Worm (Caenorhabditis elegans) whole organism, L2 larva: Measurements from ENCODE around the gene F46H5.5.

ENCODE experiments used
- C34F6.9 ChIP-seq: fragments of 150-350 bp; optimal IDR thresholded peaks from 2 replicates; lab custom pipeline; 2014; ENCODE audit warnings: missing biosample characterization, missing genetic modification characterization
- F13H6.1 ChIP-seq: sonication (generic microtip); optimal IDR thresholded peaks from 2 replicates; lab custom pipeline; 2016; ENCODE audit warnings: missing genetic modification characterization, missing compliant biosample characterization
- Y55F3AM.14 ChIP-seq: fragments of 200-800 bp; sonication (Bioruptor generic); optimal IDR thresholded peaks from 2 replicates; lab custom pipeline; 2018; ENCODE audit warnings: mild to moderate bottlenecking, missing genetic modification characterization, missing compliant biosample characterization
- alr-1 ChIP-seq: fragments of 150-350 bp; optimal IDR thresholded peaks from 2 replicates; lab custom pipeline; 2014; ENCODE audit warnings: missing biosample characterization, missing genetic modification characterization
- aly-2 ChIP-seq: fragments of 150-350 bp; optimal IDR thresholded peaks from 2 replicates; lab custom pipeline; 2014; ENCODE audit warnings: missing biosample characterization, missing genetic modification characterization
- ama-1 ChIP-seq: fragments of 150-350 bp; optimal IDR thresholded peaks from 2 replicates; lab custom pipeline; 2018; ENCODE audit warnings: inconsistent platforms
- blmp-1 ChIP-seq: sonication (generic microtip); optimal IDR thresholded peaks from 2 replicates; lab custom pipeline; 2017; ENCODE audit warnings: missing genetic modification characterization, mild to moderate bottlenecking, missing compliant biosample characterization, antibody characterized with exemption, moderate library complexity; ENCODE audit not compliant: insufficient read depth
- ceh-16 ChIP-seq: fragments of 150-350 bp; optimal IDR thresholded peaks from 2 replicates; lab custom pipeline; 2014; ENCODE audit warnings: missing biosample characterization, missing genetic modification characterization
- ceh-82 ChIP-seq: fragments of 150-350 bp; optimal IDR thresholded peaks from 2 replicates; lab custom pipeline; 2014; ENCODE audit warnings: missing biosample characterization, missing genetic modification characterization
- crh-2 ChIP-seq: sonication (generic microtip); optimal IDR thresholded peaks from 2 replicates; lab custom pipeline; 2017; ENCODE audit warnings: missing biosample characterization, missing genetic modification characterization
- egl-27 ChIP-seq: sonication (generic microtip); optimal IDR thresholded peaks from 3 replicates; lab custom pipeline; 2017; ENCODE audit warnings: missing biosample characterization, missing genetic modification reagents, missing genetic modification characterization
- elt-1 ChIP-seq: fragments of 150-350 bp; optimal IDR thresholded peaks from 2 replicates; lab custom pipeline; 2014; ENCODE audit warnings: missing biosample characterization, missing genetic modification characterization
- elt-3 ChIP-seq: sonication (generic microtip); optimal IDR thresholded peaks from 2 replicates; lab custom pipeline; 2017; ENCODE audit warnings: missing biosample characterization, missing genetic modification characterization
- fos-1 ChIP-seq: fragments of 150-350 bp; optimal IDR thresholded peaks from 2 replicates; lab custom pipeline; 2014; ENCODE audit warnings: missing biosample characterization, missing genetic modification characterization
- lin-11 ChIP-seq: fragments of 150-350 bp; sonication (generic microtip); optimal IDR thresholded peaks from 2 replicates; lab custom pipeline; 2014; ENCODE audit warnings: missing biosample characterization, missing genetic modification characterization, inconsistent platforms, mixed read lengths
- lin-13 ChIP-seq: fragments of 150-350 bp; optimal IDR thresholded peaks from 2 replicates; lab custom pipeline; 2014; ENCODE audit warnings: missing biosample characterization, missing genetic modification reagents, missing genetic modification characterization
- lsy-2 ChIP-seq, 2 experiments: fragments of 150-350 bp in 1 of 2; sonication (generic microtip) in 1 of 2; optimal IDR thresholded peaks; 2 replicates each; lab custom pipeline; 2014 to 2017; ENCODE audit warnings: missing biosample characterization in 2 of 2, missing genetic modification characterization in 2 of 2
- mab-5 ChIP-seq: fragments of 150-350 bp; optimal IDR thresholded peaks from 2 replicates; lab custom pipeline; 2014; ENCODE audit warnings: missing biosample characterization, missing genetic modification characterization
- mbf-1 ChIP-seq: sonication (generic microtip); optimal IDR thresholded peaks from 2 replicates; lab custom pipeline; 2017; ENCODE audit warnings: missing biosample characterization, missing genetic modification characterization
- mdl-1 ChIP-seq, 2 experiments: fragments of 150-350 bp in 1 of 2; sonication (generic microtip) in 1 of 2; optimal IDR thresholded peaks; 2 replicates each; lab custom pipeline; 2017; ENCODE audit warnings: missing biosample characterization in 2 of 2, missing genetic modification characterization in 2 of 2
- nhr-11 ChIP-seq: fragments of 150-350 bp; optimal IDR thresholded peaks from 2 replicates; lab custom pipeline; 2014; ENCODE audit warnings: missing biosample characterization, missing genetic modification characterization
- nhr-129 ChIP-seq: fragments of 150-350 bp; optimal IDR thresholded peaks from 2 replicates; lab custom pipeline; 2014; ENCODE audit warnings: missing biosample characterization, missing genetic modification characterization
- nhr-21 ChIP-seq: fragments of 150-350 bp; optimal IDR thresholded peaks from 2 replicates; lab custom pipeline; 2014; ENCODE audit warnings: missing biosample characterization, missing genetic modification characterization
- nhr-25 ChIP-seq: fragments of 150-350 bp; sonication (generic microtip); optimal IDR thresholded peaks from 3 replicates; lab custom pipeline; 2014; ENCODE audit warnings: missing biosample characterization, missing genetic modification characterization
- nhr-6 ChIP-seq: fragments of 150-350 bp; optimal IDR thresholded peaks from 2 replicates; lab custom pipeline; 2014; ENCODE audit warnings: missing biosample characterization, missing genetic modification characterization
- nhr-77 ChIP-seq: fragments of 150-350 bp; optimal IDR thresholded peaks from 2 replicates; lab custom pipeline; 2014; ENCODE audit warnings: missing biosample characterization, missing genetic modification characterization
- peb-1 ChIP-seq: fragments of 150-350 bp; optimal IDR thresholded peaks from 2 replicates; lab custom pipeline; 2014; ENCODE audit warnings: missing biosample characterization, missing genetic modification characterization
- sem-4 ChIP-seq: fragments of 150-350 bp; optimal IDR thresholded peaks from 2 replicates; lab custom pipeline; 2014; ENCODE audit warnings: missing biosample characterization, missing genetic modification reagents, missing genetic modification characterization
- sma-3 ChIP-seq: sonication (generic microtip); optimal IDR thresholded peaks from 2 replicates; lab custom pipeline; 2016; ENCODE audit warnings: missing genetic modification reagents, missing genetic modification characterization, missing compliant biosample characterization
- sma-9 ChIP-seq, 2 experiments: fragments of 150-350 bp in 1 of 2; sonication (generic microtip) in 1 of 2; optimal IDR thresholded peaks; 2 replicates each; lab custom pipeline; 2014 to 2016; ENCODE audit warnings: missing genetic modification characterization in 2 of 2, mild to moderate bottlenecking in 1 of 2, missing biosample characterization in 1 of 2, missing compliant biosample characterization in 1 of 2, missing genetic modification reagents in 1 of 2, moderate library complexity in 1 of 2
- snpc-4 ChIP-seq: fragments of 150-350 bp; optimal IDR thresholded peaks from 2 replicates; lab custom pipeline; 2014; ENCODE audit warnings: missing biosample characterization, missing genetic modification characterization
- unc-39 ChIP-seq: fragments of 150-350 bp; optimal IDR thresholded peaks from 2 replicates; lab custom pipeline; 2014; ENCODE audit warnings: missing biosample characterization, missing genetic modification characterization
- unc-62 ChIP-seq: fragments of 150-350 bp; optimal IDR thresholded peaks from 2 replicates; lab custom pipeline; 2014; ENCODE audit warnings: missing biosample characterization, missing genetic modification reagents, missing genetic modification characterization
- zag-1 ChIP-seq: fragments of 150-350 bp; optimal IDR thresholded peaks from 2 replicates; lab custom pipeline; 2014; ENCODE audit warnings: missing biosample characterization, missing genetic modification characterization
- ztf-11 ChIP-seq: sonication (generic microtip); optimal IDR thresholded peaks from 2 replicates; lab custom pipeline; 2017; ENCODE audit warnings: missing biosample characterization, missing genetic modification characterization
- ztf-4 ChIP-seq: fragments of 150-350 bp; optimal IDR thresholded peaks from 2 replicates; lab custom pipeline; 2014; ENCODE audit warnings: missing biosample characterization, missing genetic modification characterization

F46H5.5 gene

ce11 chrX:7230877-7231276 lies 25.9 kb downstream of the F46H5.5 start:
- TF ChIP-seq ceh-82 (tag; lab: Kevin White, UChicago) (no peak), sem-4 (tag; lab: Kevin White, UChicago) (no peak), lin-13 (GFP tag; lab: Kevin White, UChicago) (no peak), lsy-2 (tag; optimal IDR thresholded peaks at IDR 0.05; lab: Kevin White, UChicago) (no peak), ceh-16 (no peak), crh-2 (no peak), nhr-129 (tag; lab: Kevin White, UChicago) (no peak), nhr-6 (tag; lab: Kevin White, UChicago) (no peak), nhr-77 (no peak)
- TF ChIP-seq, all 48 proteins: peak for 0

ce11 chrX:7230321-7230720 lies 26.5 kb downstream of the F46H5.5 start:
- TF ChIP-seq sma-9 (GFP tag; optimal IDR thresholded peaks at IDR 0.05; lab: Kevin White, UChicago) (peak; percentile 56), sma-9 (tag; optimal IDR thresholded peaks at IDR 0.05; lab: Kevin White, UChicago) (no peak), crh-2 (peak; percentile 68), lin-13 (GFP tag; lab: Kevin White, UChicago) (peak; percentile 64), nhr-6 (tag; lab: Kevin White, UChicago) (peak; percentile 48), snpc-4 (tag; lab: Kevin White, UChicago) (no peak), zag-1 (tag; lab: Kevin White, UChicago) (peak; percentile 11), egl-27 (tag; lab: Kevin White, UChicago) (no peak), aly-2 (tag; lab: Kevin White, UChicago) (peak; percentile 40), mdl-1 (tag; optimal IDR thresholded peaks at IDR 0.05; lab: Kevin White, UChicago) (no peak), sem-4 (tag; lab: Kevin White, UChicago) (peak; percentile 59), nhr-11 (no peak), ceh-16 (no peak), blmp-1 (peak; percentile 29), sma-3 (GFP tag; lab: Kevin White, UChicago) (peak; percentile 19), ama-1 (lab: Kevin White, UChicago) (peak; percentile 13), nhr-25 (tag; lab: Kevin White, UChicago) (peak; percentile 55), C34F6.9 (tag; lab: Kevin White, UChicago) (peak; percentile 26), lsy-2 (tag; optimal IDR thresholded peaks at IDR 0.05; lab: Kevin White, UChicago) (peak in 1 of 2 experiments; percentile 51), F13H6.1 (tag; lab: Kevin White, UChicago) (peak; percentile 39), mbf-1 (tag; lab: Kevin White, UChicago) (no peak), nhr-77 (no peak), alr-1 (no peak), ztf-4 (tag; lab: Kevin White, UChicago) (peak; percentile 8), nhr-129 (tag; lab: Kevin White, UChicago) (peak; percentile 85)

ce11 chrX:7229357-7229756 lies 27.4 kb downstream of the F46H5.5 start:
- no peak for TF ChIP-seq mab-5 (tag; lab: Kevin White, UChicago)
- TF ChIP-seq nhr-11: no peak
- no peak for TF ChIP-seq egl-27 (tag; lab: Kevin White, UChicago)
- TF ChIP-seq nhr-21: no peak
- TF ChIP-seq mbf-1 (tag; lab: Kevin White, UChicago): no peak
- no peak for TF ChIP-seq Y55F3AM.14 (GFP tag; lab: Kevin White, UChicago)
- TF ChIP-seq nhr-129 (tag; lab: Kevin White, UChicago): no peak
- TF ChIP-seq ceh-16: no peak
- no peak for TF ChIP-seq sem-4 (tag; lab: Kevin White, UChicago)
- no peak for TF ChIP-seq fos-1
- TF ChIP-seq blmp-1: no peak
- TF ChIP-seq mdl-1 (tag; optimal IDR thresholded peaks at IDR 0.05; lab: Kevin White, UChicago): no peak
- no peak for TF ChIP-seq ztf-4 (tag; lab: Kevin White, UChicago)
- no peak for TF ChIP-seq aly-2 (tag; lab: Kevin White, UChicago)
- TF ChIP-seq elt-1: no peak
- no peak for TF ChIP-seq elt-3 (tag; lab: Kevin White, UChicago)
- TF ChIP-seq unc-39 (tag; lab: Kevin White, UChicago): no peak
- no peak for TF ChIP-seq lin-11 (tag; lab: Kevin White, UChicago)
- TF ChIP-seq peb-1 (tag; lab: Kevin White, UChicago): no peak
- no peak for TF ChIP-seq unc-62 (GFP tag; lab: Kevin White, UChicago)

ce11 chrX:7225028-7225427 lies 31.8 kb downstream of the F46H5.5 start:
- TF ChIP-seq ztf-11 (tag; lab: Kevin White, UChicago) (no peak), nhr-129 (tag; lab: Kevin White, UChicago) (peak; percentile 29)
